Worm (Caenorhabditis elegans): ENCODE measurements around the gene fbxa-134.

- TF ChIP-seq klf-2 (GFP tag; conservative IDR thresholded peaks at IDR 0.05) (no peak), ztf-29 (GFP tag; IDR thresholded peaks at IDR 0.05) (no peak), ztf-23 (GFP tag; IDR thresholded peaks at IDR 0.05) (no peak), ref-1 (GFP tag; conservative IDR thresholded peaks at IDR 0.05) (no peak), T22C8.4 (GFP tag; IDR thresholded peaks at IDR 0.05) (no peak), flt-1 (GFP tag; IDR thresholded peaks at IDR 0.05) (no peak), cog-1 (tag; optimal IDR thresholded peaks at IDR 0.05) (no peak)
These were observed 27.3 kb upstream of the fbxa-134 start, which contains the start of gene Y20C6A.4 for ce11 chrV:17379932-17380331.
